Worm (Caenorhabditis elegans): Measurements from ENCODE around the gene F47G3.3.

DNA sequence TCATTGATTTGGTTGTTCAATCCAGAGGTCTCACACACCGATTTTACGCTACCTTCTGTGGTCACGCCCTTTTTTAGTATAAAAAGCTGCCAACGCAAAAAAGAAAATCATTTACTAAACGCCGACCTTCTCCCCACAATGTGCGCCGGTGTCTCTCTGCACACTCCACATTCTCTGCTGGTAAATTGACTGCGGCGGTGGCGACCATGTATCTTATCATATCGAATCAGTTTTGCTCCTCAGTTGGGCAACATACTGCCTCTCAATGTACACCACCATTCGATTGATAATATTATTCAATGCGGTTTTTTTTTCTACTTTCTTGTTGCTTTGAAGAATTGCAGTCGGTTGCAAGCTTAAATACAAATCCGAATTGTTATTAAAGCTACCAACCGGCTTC lies 3.7 kb upstream of the F47G3.3 start:
- TF ChIP-seq nhr-237 (tag; optimal IDR thresholded peaks at IDR 0.05): no peak
- no peak for TF ChIP-seq sptf-1 (tag; optimal IDR thresholded peaks at IDR 0.05)
- TF ChIP-seq nhr-12 (tag; optimal IDR thresholded peaks at IDR 0.05): no peak
- TF ChIP-seq nhr-77 (tag; optimal IDR thresholded peaks at IDR 0.05): no peak
- no peak for TF ChIP-seq xbp-1 (tag; optimal IDR thresholded peaks at IDR 0.05)
- TF ChIP-seq C34B4.2 (tag; optimal IDR thresholded peaks at IDR 0.05): no peak
- no peak for TF ChIP-seq ceh-8 (GFP tag; optimal IDR thresholded peaks at IDR 0.05)
- no peak for TF ChIP-seq lin-13 (GFP tag; optimal IDR thresholded peaks at IDR 0.05)

All from whole organism, L1 larva.